Worm (Caenorhabditis elegans): Measurements from ENCODE around the gene ubc-26.

Gene ubc-26

DNA sequence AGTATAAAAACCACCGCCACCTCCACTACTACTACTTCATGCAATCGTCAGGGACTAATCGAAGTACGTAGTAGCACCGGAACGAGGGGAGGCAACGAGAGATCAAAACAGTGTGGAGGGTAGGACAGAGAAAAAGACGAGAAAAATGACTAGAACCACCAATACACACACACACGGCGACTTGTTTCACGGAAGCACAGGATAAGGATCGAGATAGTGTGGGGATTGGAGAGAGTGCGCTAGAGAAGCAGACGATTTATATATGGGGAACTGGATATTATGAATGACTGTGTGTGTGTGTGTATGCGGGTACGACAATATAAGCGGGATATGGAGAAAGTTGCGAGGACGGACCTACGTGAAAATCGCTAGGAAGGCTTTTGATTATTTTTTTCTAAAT lies 45.4 kb downstream of the ubc-26 start (continued):
- TF ChIP-seq unc-62 (GFP tag; optimal IDR thresholded peaks at IDR 0.05) (no peak), nhr-67 (tag; optimal IDR thresholded peaks at IDR 0.05) (no peak), nfya-1 (tag; optimal IDR thresholded peaks at IDR 0.05; ENCODE audit: insufficient read depth) (no peak), nhr-12 (tag; optimal IDR thresholded peaks at IDR 0.05) (no peak), nhr-43 (tag; optimal IDR thresholded peaks at IDR 0.05; ENCODE audit: poor library complexity, severe bottlenecking) (peak; percentile 58), ama-1 (optimal IDR thresholded peaks at IDR 0.05) (peak; percentile 43), nhr-76 (tag; optimal IDR thresholded peaks at IDR 0.05) (no peak), sea-2 (GFP tag; optimal IDR thresholded peaks at IDR 0.05) (no peak), egl-27 (tag; optimal IDR thresholded peaks at IDR 0.05) (no peak), tbx-2 (tag; optimal IDR thresholded peaks at IDR 0.05) (no peak), fkh-10 (GFP tag; optimal IDR thresholded peaks at IDR 0.05) (no peak), pha-4 (tag; optimal IDR thresholded peaks at IDR 0.05) (no peak), zag-1 (tag; optimal IDR thresholded peaks at IDR 0.05) (no peak), eor-1 (tag; optimal IDR thresholded peaks at IDR 0.05) (no peak), fos-1 (tag; optimal IDR thresholded peaks at IDR 0.05) (no peak)

DNA sequence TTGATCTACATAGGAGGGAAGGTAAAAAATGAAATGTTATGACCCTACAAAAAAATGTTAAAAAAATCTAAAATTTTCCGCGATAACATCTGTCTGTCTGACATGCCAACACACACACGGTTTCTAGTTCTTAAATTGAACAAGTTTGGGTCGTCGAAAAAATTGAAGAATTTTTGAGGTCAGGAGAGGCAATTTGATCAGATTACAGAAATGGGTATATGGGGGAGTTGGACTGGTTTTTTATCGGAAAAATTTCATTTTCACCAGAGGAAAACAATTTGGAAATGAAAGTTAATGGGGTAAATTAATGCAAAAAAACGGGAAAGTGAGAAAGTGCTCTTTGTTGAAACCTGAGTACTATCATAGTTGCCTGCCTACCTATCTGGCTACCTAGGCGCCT lies 46.4 kb downstream of the ubc-26 start:
- no peak for TF ChIP-seq ztf-11 (tag; optimal IDR thresholded peaks at IDR 0.05)
- TF ChIP-seq elt-1 (tag; optimal IDR thresholded peaks at IDR 0.05) = peak; percentile 63
- TF ChIP-seq hmg-11 (tag; optimal IDR thresholded peaks at IDR 0.05) = no peak

DNA sequence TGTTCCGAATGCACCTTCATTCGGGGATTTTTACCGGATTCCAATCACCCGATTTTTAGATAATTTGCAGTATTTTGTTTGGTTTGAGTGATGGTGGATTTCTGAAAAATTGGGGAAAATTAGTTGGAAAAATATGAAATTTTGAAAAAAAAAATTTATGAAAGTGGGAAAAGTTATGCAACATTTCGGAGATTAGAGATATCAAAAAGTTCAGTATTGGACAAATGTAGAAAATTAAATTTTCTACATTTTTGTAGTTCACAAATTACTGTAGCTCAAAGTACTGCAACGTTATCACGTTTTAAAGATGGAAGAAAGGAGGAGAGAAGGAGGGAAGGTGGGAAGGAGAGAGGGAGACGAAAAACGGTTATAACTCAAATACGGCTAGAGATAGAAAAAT lies 47.7 kb downstream of the ubc-26 start, which contains the start of gene ptc-3:
ptc-3 (minus strand) TSS at position 101 of the 400 bp plus-strand sequence.
- TF ChIP-seq nhr-25 (tag; optimal IDR thresholded peaks at IDR 0.05) (no peak), nhr-43 (tag; optimal IDR thresholded peaks at IDR 0.05; ENCODE audit: poor library complexity, severe bottlenecking) (no peak), elt-1 (tag; optimal IDR thresholded peaks at IDR 0.05) (no peak), ama-1 (optimal IDR thresholded peaks at IDR 0.05) (no peak), nhr-77 (tag; optimal IDR thresholded peaks at IDR 0.05) (no peak), nhr-28 (tag; optimal IDR thresholded peaks at IDR 0.05) (no peak), nhr-237 (tag; optimal IDR thresholded peaks at IDR 0.05) (no peak), elt-3 (tag; optimal IDR thresholded peaks at IDR 0.05) (no peak), sea-2 (GFP tag; optimal IDR thresholded peaks at IDR 0.05) (no peak), ceh-9 (tag; optimal IDR thresholded peaks at IDR 0.05) (no peak), ztf-4 (tag; optimal IDR thresholded peaks at IDR 0.05) (no peak), ZK546.5 (tag; optimal IDR thresholded peaks at IDR 0.05) (no peak), nhr-11 (tag; optimal IDR thresholded peaks at IDR 0.05) (no peak), pqm-1 (tag; optimal IDR thresholded peaks at IDR 0.05) (no peak), tbx-2 (tag; optimal IDR thresholded peaks at IDR 0.05) (no peak), fos-1 (tag; optimal IDR thresholded peaks at IDR 0.05) (no peak), lin-15B (tag; optimal IDR thresholded peaks at IDR 0.05) (no peak), mdl-1 (tag; optimal IDR thresholded peaks at IDR 0.05) (no peak)

DNA sequence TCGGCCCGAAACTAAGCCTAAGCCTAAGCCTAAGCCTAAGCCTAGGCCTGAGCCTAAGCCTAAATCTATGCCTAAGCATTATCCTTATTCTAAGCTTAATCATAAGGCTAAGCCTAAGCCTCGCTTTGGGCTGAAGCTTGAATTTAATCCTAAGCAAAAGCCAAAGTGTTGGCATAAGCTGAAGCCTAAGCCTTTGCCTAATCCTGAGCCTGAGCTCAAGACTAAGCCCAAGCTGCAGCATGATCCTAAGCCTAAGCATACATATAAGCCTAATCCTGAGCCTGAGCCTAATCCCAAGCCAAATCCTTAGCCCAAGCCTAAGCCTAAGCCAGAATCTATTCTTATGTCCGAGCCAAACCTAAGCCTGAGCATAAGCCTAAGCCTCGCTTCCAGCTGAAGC lies 53.6 kb downstream of the ubc-26 start:
- TF ChIP-seq nhr-76 (tag; optimal IDR thresholded peaks at IDR 0.05) (no peak), unc-39 (tag; optimal IDR thresholded peaks at IDR 0.05) (no peak), lin-39 (tag; optimal IDR thresholded peaks at IDR 0.05) (no peak), ama-1 (optimal IDR thresholded peaks at IDR 0.05) (no peak), lin-15B (tag; optimal IDR thresholded peaks at IDR 0.05) (no peak), egl-5 (tag; optimal IDR thresholded peaks at IDR 0.05) (no peak), ztf-11 (tag; optimal IDR thresholded peaks at IDR 0.05) (no peak), ZK546.5 (tag; optimal IDR thresholded peaks at IDR 0.05) (no peak), nhr-77 (tag; optimal IDR thresholded peaks at IDR 0.05) (no peak), pha-4 (tag; optimal IDR thresholded peaks at IDR 0.05) (no peak)

DNA sequence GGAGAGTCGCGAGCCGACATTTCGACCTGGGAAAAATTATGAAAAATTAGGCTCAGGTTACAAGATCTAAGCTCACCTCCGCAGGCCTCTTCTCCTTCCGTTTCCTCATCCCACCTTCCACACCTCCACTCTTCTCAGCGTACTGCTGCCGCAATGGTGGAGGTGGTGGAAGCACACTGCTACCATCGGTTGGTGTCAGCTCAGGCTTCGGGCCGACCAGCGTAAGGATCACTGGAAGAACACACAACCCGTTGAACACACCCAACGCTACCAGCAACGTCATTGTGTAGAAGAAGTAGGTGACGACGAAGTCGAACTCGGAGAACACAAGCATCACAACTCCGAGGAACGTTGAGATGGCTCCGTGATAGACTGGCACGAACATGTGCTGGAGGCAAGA lies 54.5 kb downstream of the ubc-26 start:
- TF ChIP-seq fkh-2 (tag; optimal IDR thresholded peaks at IDR 0.05) = no peak
- no peak for TF ChIP-seq nhr-43 (tag; optimal IDR thresholded peaks at IDR 0.05; ENCODE audit: poor library complexity, severe bottlenecking)

All from whole organism, L3 larva.